Fruit fly (Drosophila melanogaster) whole organism, adult: ENCODE data around the gene Nup35.

Experiments used
- CG11617 ChIP-seq: fragments of 200-800 bp; sonication (Bioruptor generic); optimal IDR thresholded peaks from 2 replicates; lab custom pipeline; 2017; ENCODE audit warnings: mild to moderate bottlenecking, missing biosample characterization, missing genetic modification reagents, missing genetic modification characterization
- CG12768 ChIP-seq: fragments of 200-800 bp; sonication (Bioruptor generic); optimal IDR thresholded peaks from 2 replicates; lab custom pipeline; 2017; ENCODE audit warnings: missing biosample characterization, missing genetic modification characterization, mild to moderate bottlenecking, moderate library complexity, missing genetic modification reagents
- CG14711 ChIP-seq: fragments of 200-800 bp; sonication (Bioruptor generic); optimal IDR thresholded peaks from 2 replicates; lab custom pipeline; 2018; ENCODE audit warnings: missing biosample characterization, mild to moderate bottlenecking, missing genetic modification characterization, moderate library complexity
- CG1620 ChIP-seq: fragments of 200-800 bp; sonication (Bioruptor generic); optimal IDR thresholded peaks from 2 replicates; lab custom pipeline; 2016; ENCODE audit warnings: missing biosample characterization, missing genetic modification characterization
- CG33017 ChIP-seq: fragments of 200-800 bp; sonication (Bioruptor generic); optimal IDR thresholded peaks from 2 replicates; lab custom pipeline; 2018; ENCODE audit warnings: missing biosample characterization, mild to moderate bottlenecking, missing genetic modification characterization, moderate library complexity
- CG7045 ChIP-seq: fragments of 200-800 bp; sonication (Bioruptor generic); optimal IDR thresholded peaks from 2 replicates; lab custom pipeline; 2017; ENCODE audit warnings: missing biosample characterization, mild to moderate bottlenecking, missing genetic modification characterization
- CG7101 ChIP-seq: fragments of 200-800 bp; sonication (Bioruptor generic); optimal IDR thresholded peaks from 2 replicates; lab custom pipeline; 2018; ENCODE audit warnings: missing biosample characterization, mild to moderate bottlenecking, missing genetic modification characterization, moderate library complexity
- Clk ChIP-seq: fragments of 200-800 bp; sonication (Bioruptor generic); optimal IDR thresholded peaks from 2 replicates; lab custom pipeline; 2017; ENCODE audit warnings: missing biosample characterization, missing genetic modification characterization
- Crg-1 ChIP-seq: fragments of 200-800 bp; sonication (Bioruptor generic); optimal IDR thresholded peaks from 2 replicates; lab custom pipeline; 2016; ENCODE audit warnings: missing biosample characterization, missing genetic modification characterization
- Hr96 ChIP-seq: fragments of 200-800 bp; sonication (Bioruptor generic); optimal IDR thresholded peaks from 2 replicates; lab custom pipeline; 2016; ENCODE audit warnings: missing biosample characterization, missing genetic modification characterization
- Mnt ChIP-seq: fragments of 200-800 bp; sonication (Bioruptor generic); optimal IDR thresholded peaks from 2 replicates; lab custom pipeline; 2016; ENCODE audit warnings: missing biosample characterization, mild to moderate bottlenecking, missing genetic modification characterization
- bab1 ChIP-seq: fragments of 200-800 bp; sonication (Bioruptor generic); optimal IDR thresholded peaks from 3 replicates; lab custom pipeline; 2019; ENCODE audit warnings: missing biosample characterization, mild to moderate bottlenecking, missing genetic modification characterization, moderate library complexity
- cnc ChIP-seq, 2 experiments: fragments of >200 bp; optimal IDR thresholded peaks; 2 replicates each; lab custom pipeline; 2017
- kay ChIP-seq: fragments of 200-800 bp; sonication (Bioruptor generic); peaks from one replicate; lab custom pipeline; 2016; ENCODE audit warnings: missing biosample characterization, missing genetic modification characterization, borderline replicate concordance

- TF ChIP-seq kay (GFP tag; lab: Kevin White, UChicago) (no peak), CG33017 (no peak), bab1 (GFP tag; lab: Kevin White, UChicago) (no peak), Crg-1 (no peak), CG7101 (no peak), CG7045 (GFP tag; lab: Kevin White, UChicago) (no peak), Clk (GFP tag; lab: Kevin White, UChicago) (no peak), CG11617 (GFP tag; lab: Kevin White, UChicago) (no peak), CG12768 (no peak), Hr96 (GFP tag; lab: Kevin White, UChicago) (no peak), Mnt (GFP tag; lab: Kevin White, UChicago) (no peak), CG14711 (tag; lab: Kevin White, UChicago) (no peak), cnc (optimal IDR thresholded peaks at IDR 0.05; lab: Kevin White, UChicago) (no peak), CG1620 (GFP tag; lab: Kevin White, UChicago) (no peak)
These were observed 14.1 kb downstream of the Nup35 start, which contains the start of gene CG6696 for dm6 chrX:18662053-18662452.
